Worm (Caenorhabditis elegans): ENCODE data around the gene rde-4.

ce11 chrIII:10202391-10202790 lies 16.1 kb downstream of the rde-4 start:
- TF ChIP-seq fax-1 (tag; optimal IDR thresholded peaks at IDR 0.05), result no peak
- no peak for TF ChIP-seq sdc-2 (tag; optimal IDR thresholded peaks at IDR 0.05)
- no peak for TF ChIP-seq pag-3 (tag; optimal IDR thresholded peaks at IDR 0.05; ENCODE audit: borderline replicate concordance)
- TF ChIP-seq unc-55 (GFP tag; optimal IDR thresholded peaks at IDR 0.05), result no peak
- no peak for TF ChIP-seq unc-86 (tag; optimal IDR thresholded peaks at IDR 0.05)

Data from whole organism, late embryonic.